Worm (Caenorhabditis elegans) whole organism, young adult: ENCODE data around the gene K02D10.3.

ENCODE experiments used
- T26A5.8 ChIP-seq: sonication (generic microtip); optimal IDR thresholded peaks from 2 replicates; lab custom pipeline; 2016; ENCODE audit warnings: missing genetic modification characterization, missing compliant biosample characterization
- pha-4 ChIP-seq: fragments of 150-350 bp; sonication (generic microtip); optimal IDR thresholded peaks from 2 replicates; lab custom pipeline; 2014; ENCODE audit warnings: missing biosample characterization, missing genetic modification reagents, missing genetic modification characterization
- unc-130 ChIP-seq: sonication (generic microtip); optimal IDR thresholded peaks from 2 replicates; lab custom pipeline; 2016; ENCODE audit warnings: missing genetic modification reagents, missing genetic modification characterization, missing compliant biosample characterization

ce11 chrIII:8801352-8801863 lies 29.7 kb upstream of the K02D10.3 start:
- TF ChIP-seq unc-130 (no peak), T26A5.8 (tag; lab: Kevin White, UChicago) (no peak), pha-4 (no peak)
